Worm (Caenorhabditis elegans) whole organism, L4 larva: ENCODE results near the gene ZK512.11.
A peak's percentile ranks its signal among the peaks of the same experiment; 100 is the strongest.

Experiments
- F10B5.3 ChIP-seq: sonication (generic microtip); optimal IDR thresholded peaks from 2 replicates; lab custom pipeline; 2016; ENCODE audit warnings: mild to moderate bottlenecking, missing genetic modification characterization, missing compliant biosample characterization
- F26F4.8 ChIP-seq: fragments of 200-800 bp; sonication (Bioruptor generic); conservative IDR thresholded peaks from 2 replicates; pipeline ENCODE4 v1.3.6; 2022; ENCODE audit warnings: missing genetic modification characterization, missing compliant biosample characterization
- R02D3.7 ChIP-seq: fragments of 150-350 bp; sonication (generic microtip); optimal IDR thresholded peaks from 3 replicates; lab custom pipeline; 2014; ENCODE audit warnings: missing biosample characterization, missing genetic modification characterization
- Y48G9A.11 ChIP-seq: fragments of 200-800 bp; sonication (Bioruptor generic); IDR thresholded peaks from 2 replicates; pipeline ENCODE4 v1.3.6; 2022; ENCODE audit warnings: missing genetic modification reagents, missing genetic modification characterization, missing compliant biosample characterization
- aha-1 ChIP-seq: fragments of 150-350 bp; peaks from one replicate; lab custom pipeline; 2014; ENCODE audit warnings: missing biosample characterization, missing genetic modification characterization
- ctbp-1 ChIP-seq: fragments of 200-800 bp; sonication (Bioruptor generic); IDR thresholded peaks from 2 replicates; pipeline ENCODE4 v1.3.6; 2022; ENCODE audit warnings: missing genetic modification reagents, missing genetic modification characterization, missing compliant biosample characterization
- daf-12 ChIP-seq: fragments of 150-350 bp; optimal IDR thresholded peaks from 2 replicates; lab custom pipeline; 2014; ENCODE audit warnings: missing biosample characterization, missing genetic modification reagents, missing genetic modification characterization
- duxl-1 ChIP-seq: sonication (generic microtip); optimal IDR thresholded peaks from 2 replicates; lab custom pipeline; 2016; ENCODE audit warnings: mild to moderate bottlenecking, missing genetic modification characterization, moderate library complexity, missing compliant biosample characterization; ENCODE audit not compliant: poor library complexity
- dve-1 ChIP-seq: sonication (generic microtip); optimal IDR thresholded peaks from 2 replicates; lab custom pipeline; 2017; ENCODE audit warnings: antibody characterized with exemption, mild to moderate bottlenecking, missing genetic modification characterization, missing compliant biosample characterization; ENCODE audit not compliant: insufficient read depth
- egl-27 ChIP-seq: sonication (generic microtip); optimal IDR thresholded peaks from 3 replicates; lab custom pipeline; 2017; ENCODE audit warnings: missing biosample characterization, missing genetic modification reagents, missing genetic modification characterization
- egl-43 ChIP-seq: fragments of 200-800 bp; sonication (Bioruptor generic); IDR thresholded peaks from 2 replicates; pipeline ENCODE4 v1.3.6; 2022; ENCODE audit warnings: missing genetic modification reagents, missing genetic modification characterization, missing compliant biosample characterization
- jun-1 ChIP-seq: fragments of 150-350 bp; optimal IDR thresholded peaks from 2 replicates; lab custom pipeline; 2014; ENCODE audit warnings: missing biosample characterization, missing genetic modification reagents, missing genetic modification characterization
- lin-13 ChIP-seq: fragments of 150-350 bp; optimal IDR thresholded peaks from 2 replicates; lab custom pipeline; 2014; ENCODE audit warnings: missing biosample characterization, missing genetic modification reagents, missing genetic modification characterization
- lin-15B ChIP-seq: fragments of 150-350 bp; sonication (generic microtip); optimal IDR thresholded peaks from 3 replicates; lab custom pipeline; 2014; ENCODE audit warnings: missing biosample characterization, missing genetic modification characterization
- lin-29 ChIP-seq: fragments of 200-800 bp; sonication (Bioruptor generic); IDR thresholded peaks from 2 replicates; pipeline ENCODE4 v1.3.6; 2022; ENCODE audit warnings: missing genetic modification reagents, missing genetic modification characterization, missing compliant biosample characterization
- lin-38 ChIP-seq: fragments of 200-800 bp; sonication (Bioruptor generic); IDR thresholded peaks from 2 replicates; pipeline ENCODE4 v1.3.6; 2022; ENCODE audit warnings: missing genetic modification reagents, missing genetic modification characterization, missing compliant biosample characterization
- lin-39 ChIP-seq: fragments of 150-350 bp; optimal IDR thresholded peaks from 2 replicates; lab custom pipeline; 2014; ENCODE audit warnings: missing biosample characterization, missing genetic modification reagents, missing genetic modification characterization
- madf-5 ChIP-seq, 2 experiments: fragments of 200-800 bp; sonication (Bioruptor generic); IDR thresholded peaks; 2 replicates each; pipeline ENCODE4 v1.3.6; 2022; ENCODE audit warnings: missing compliant biosample characterization in 2 of 2, missing genetic modification characterization in 2 of 2
- mep-1 ChIP-seq: fragments of 150-350 bp; sonication (generic microtip); optimal IDR thresholded peaks from 3 replicates; lab custom pipeline; 2014; ENCODE audit warnings: missing biosample characterization, missing genetic modification characterization
- mxl-3 ChIP-seq: fragments of 200-800 bp; sonication (Bioruptor generic); optimal IDR thresholded peaks from 2 replicates; lab custom pipeline; 2018; ENCODE audit warnings: mild to moderate bottlenecking, missing genetic modification characterization, missing compliant biosample characterization
- nhr-11 ChIP-seq: fragments of 150-350 bp; optimal IDR thresholded peaks from 2 replicates; lab custom pipeline; 2014; ENCODE audit warnings: missing biosample characterization, missing genetic modification characterization
- nhr-237 ChIP-seq: sonication (generic microtip); optimal IDR thresholded peaks from 2 replicates; lab custom pipeline; 2017; ENCODE audit warnings: missing biosample characterization, missing genetic modification characterization
- nhr-25 ChIP-seq: sonication (generic microtip); optimal IDR thresholded peaks from 2 replicates; lab custom pipeline; 2017; ENCODE audit warnings: missing genetic modification characterization, mild to moderate bottlenecking, missing compliant biosample characterization, antibody characterized with exemption, moderate library complexity, borderline replicate concordance; ENCODE audit not compliant: insufficient read depth
- nhr-42 ChIP-seq: fragments of 200-800 bp; sonication (Bioruptor generic); IDR thresholded peaks from 2 replicates; pipeline ENCODE4 v1.3.6; 2022; ENCODE audit warnings: missing genetic modification characterization, missing compliant biosample characterization
- nhr-6 ChIP-seq: fragments of 150-350 bp; optimal IDR thresholded peaks from 2 replicates; lab custom pipeline; 2014; ENCODE audit warnings: missing biosample characterization, missing genetic modification characterization
- nhr-77 ChIP-seq: fragments of 150-350 bp; optimal IDR thresholded peaks from 2 replicates; lab custom pipeline; 2014; ENCODE audit warnings: missing biosample characterization, missing genetic modification characterization
- pqm-1 ChIP-seq: sonication (generic microtip); optimal IDR thresholded peaks from 2 replicates; lab custom pipeline; 2017; ENCODE audit warnings: missing biosample characterization, missing genetic modification characterization
- snpc-4 ChIP-seq: fragments of 150-350 bp; optimal IDR thresholded peaks from 2 replicates; lab custom pipeline; 2014; ENCODE audit warnings: missing biosample characterization, missing genetic modification characterization
- spr-3 ChIP-seq: fragments of 200-800 bp; sonication (Bioruptor generic); optimal IDR thresholded peaks from 2 replicates; lab custom pipeline; 2018; ENCODE audit warnings: mild to moderate bottlenecking, missing genetic modification characterization, missing compliant biosample characterization
- unc-62 ChIP-seq, 3 experiments: fragments of 150-350 bp in 1 of 3; sonication (generic microtip); optimal IDR thresholded peaks in 2 of 3; peaks in 1 of 3; 1 replicate in 1 of 3; 2 replicates in 2 of 3; lab custom pipeline; 2014 to 2017; ENCODE audit warnings: missing biosample characterization in 3 of 3, missing genetic modification characterization in 3 of 3, missing genetic modification reagents in 3 of 3, missing genotype in 1 of 3
- zip-2 ChIP-seq: fragments of 150-350 bp; optimal IDR thresholded peaks from 2 replicates; lab custom pipeline; 2014; ENCODE audit warnings: missing biosample characterization, missing genetic modification characterization

The ZK512.11 gene

DNA sequence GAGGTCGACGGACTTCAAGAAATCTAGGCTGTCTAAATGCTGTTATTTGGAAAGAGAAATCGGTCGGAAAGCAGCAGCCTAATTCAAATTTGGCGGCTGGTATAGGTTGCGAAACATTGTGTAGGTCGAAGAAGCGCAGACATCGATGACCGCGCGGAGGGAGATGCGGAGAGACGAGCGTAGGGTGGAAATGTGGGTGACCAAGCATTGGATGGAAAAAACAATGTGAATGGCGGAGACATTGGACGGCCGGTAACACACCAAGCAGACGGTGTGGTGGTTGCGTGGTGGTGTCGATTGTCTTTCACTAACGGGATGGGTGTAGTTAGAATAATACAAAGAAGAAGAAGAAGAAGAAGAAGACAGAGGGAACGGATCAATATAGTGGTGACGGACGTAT is 31.5 kb upstream of the ZK512.11 start:
- TF ChIP-seq pqm-1 (no peak), nhr-25 (tag; lab: Kevin White, UChicago) (no peak), duxl-1 (tag; lab: Kevin White, UChicago) (no peak), lin-13 (GFP tag; lab: Kevin White, UChicago) (no peak), nhr-237 (no peak), nhr-42 (GFP tag; lab: Robert Waterston, UW) (no peak), egl-43 (no peak), F10B5.3 (tag; lab: Kevin White, UChicago) (no peak), nhr-11 (tag; lab: Kevin White, UChicago) (no peak), mep-1 (tag; lab: Kevin White, UChicago) (no peak), ctbp-1 (GFP tag; lab: Robert Waterston, UW) (no peak), daf-12 (tag; lab: Kevin White, UChicago) (no peak)
- TF ChIP-seq, all 104 proteins: peak for 0

DNA sequence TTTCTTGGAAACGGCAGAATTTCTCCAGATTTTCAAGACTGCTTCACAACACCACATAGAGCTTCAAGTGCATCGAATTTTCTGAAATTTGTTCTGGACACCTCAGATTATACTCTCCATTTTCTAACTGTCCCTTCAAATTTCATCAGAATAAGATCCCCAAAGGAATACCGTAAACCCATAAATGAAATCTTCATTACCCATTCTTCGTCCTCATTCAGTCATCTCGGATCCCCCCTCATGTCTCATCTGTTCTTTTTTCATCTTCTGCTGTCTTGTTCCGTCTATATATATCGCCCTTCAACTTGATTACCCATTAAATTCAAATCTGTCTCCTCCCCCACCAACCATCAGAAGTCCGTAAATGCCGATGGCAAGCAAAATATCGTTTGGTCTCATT is 29.9 kb upstream of the ZK512.11 start:
- TF ChIP-seq aha-1 (peak; percentile 97), zip-2 (tag; lab: Kevin White, UChicago) (no peak), Y48G9A.11 (GFP tag; lab: Robert Waterston, UW) (no peak)

DNA sequence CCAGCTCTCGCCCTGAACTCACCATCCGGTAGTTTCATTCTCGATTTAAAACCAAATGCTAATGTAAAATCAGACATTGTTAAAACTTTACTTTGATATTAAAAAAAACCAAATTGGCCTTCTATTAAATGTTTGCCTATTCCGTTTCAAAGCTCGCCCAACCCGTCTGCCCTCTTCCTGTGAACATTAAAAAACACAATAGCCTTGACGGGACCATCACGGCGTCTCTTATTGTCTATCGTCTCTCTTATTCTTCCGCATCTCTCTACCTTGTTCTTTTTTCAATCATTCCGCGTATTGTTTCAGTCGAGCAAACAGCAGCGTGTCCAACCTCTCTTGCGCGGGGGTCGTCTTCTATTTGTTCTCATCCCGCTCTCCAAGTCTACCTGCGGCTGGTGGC is 29.4 kb upstream of the ZK512.11 start, which contains the start of gene ZK512.1:
Gene ZK512.1, plus strand, starts transcription at position 301 of the 400 bp plus-strand sequence.
- TF ChIP-seq lin-15B (tag; lab: Kevin White, UChicago) (no peak), pqm-1 (no peak), duxl-1 (tag; lab: Kevin White, UChicago) (no peak), jun-1 (no peak), F26F4.8 (GFP tag; lab: Robert Waterston, UW) (no peak), lin-39 (tag; lab: Kevin White, UChicago) (no peak), R02D3.7 (tag; lab: Kevin White, UChicago) (no peak), lin-29 (no peak)
- TF ChIP-seq, all 104 proteins: peak for 0

DNA sequence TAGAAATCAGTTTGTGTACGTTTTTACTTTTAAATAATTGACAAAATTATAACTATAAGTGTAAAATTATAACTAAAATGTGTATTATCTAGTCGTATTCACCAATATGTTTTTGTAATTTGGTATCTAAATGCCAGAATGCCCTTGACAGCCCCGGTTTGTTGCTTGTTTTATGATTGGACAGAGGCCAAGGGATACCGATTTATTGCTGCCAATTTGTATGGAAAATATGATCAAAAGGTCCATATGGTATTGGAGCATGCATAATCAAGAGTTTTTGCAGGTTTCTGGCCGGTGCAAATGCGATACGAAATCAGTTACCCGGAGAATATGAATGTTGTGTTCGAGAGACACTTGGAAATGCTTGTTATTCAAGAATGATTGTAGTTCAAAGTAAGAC is 28.3 kb upstream of the ZK512.11 start:
- TF ChIP-seq lin-38 (no peak), mxl-3 (GFP tag; lab: Kevin White, UChicago) (no peak), madf-5 (GFP tag; IDR thresholded peaks at IDR 0.05; lab: Robert Waterston, UW) (no peak), unc-62 (GFP tag; optimal IDR thresholded peaks at IDR 0.05 in 1 of 2; lab: Kevin White, UChicago) (peak in 1 of 2 experiments; percentile 77), unc-62 (tag; optimal IDR thresholded peaks at IDR 0.05; lab: Kevin White, UChicago) (no peak), aha-1 (peak; percentile 52), egl-27 (tag; lab: Kevin White, UChicago) (no peak), lin-13 (GFP tag; lab: Kevin White, UChicago) (no peak), spr-3 (GFP tag; lab: Kevin White, UChicago) (no peak), dve-1 (no peak), snpc-4 (no peak), nhr-6 (tag; lab: Kevin White, UChicago) (no peak)

DNA sequence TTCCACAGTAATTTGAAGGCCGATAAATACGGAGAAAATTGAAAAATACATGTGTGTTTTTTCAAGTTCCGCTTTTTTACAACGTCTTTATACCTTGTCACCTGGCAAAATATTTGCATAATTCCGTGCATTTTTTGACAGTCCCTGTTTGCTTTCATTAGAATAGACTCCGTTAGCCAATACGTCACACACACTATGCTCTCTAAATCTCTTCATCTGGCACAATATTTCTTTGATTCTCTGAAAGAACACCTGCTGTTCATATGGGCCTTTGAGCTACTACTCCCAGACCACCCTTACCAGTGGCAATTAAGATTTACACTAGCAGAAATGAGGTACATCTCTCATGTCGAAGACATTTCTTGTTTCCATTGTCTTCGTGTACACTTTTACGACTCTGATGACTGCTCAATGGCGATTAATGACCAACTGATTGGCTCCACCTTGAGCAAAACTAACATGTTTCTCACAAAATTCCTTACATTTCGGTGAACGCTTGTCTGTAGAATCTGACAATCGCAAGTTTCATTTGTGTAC is 25.6 kb upstream of the ZK512.11 start, which contains the start of gene grl-11:
Gene grl-11, minus strand, starts transcription at position 51 of the 537 bp plus-strand sequence.
- TF ChIP-seq nhr-77 (tag; lab: Kevin White, UChicago) (no peak), unc-62 (GFP tag; optimal IDR thresholded peaks at IDR 0.05 in 1 of 2; lab: Kevin White, UChicago) (peak in 1 of 2 experiments; percentile 81), unc-62 (tag; optimal IDR thresholded peaks at IDR 0.05; lab: Kevin White, UChicago) (no peak)
